Fruit fly (Drosophila melanogaster): ENCODE measurements around the gene Alg11.

dm6 chr3L:21604265-21604664, 21.3 kb upstream of the Alg11 start:
- no peak for TF ChIP-seq usp (GFP tag; optimal IDR thresholded peaks at IDR 0.05)
- no peak for TF ChIP-seq CG8478 (optimal IDR thresholded peaks at IDR 0.05)

Data from whole organism.